Worm (Caenorhabditis elegans): ENCODE data around the gene ccm-2.

ce11 chrIV:1834242-1834641, at the start of gene ccm-2:
- peak; percentile 46 for TF ChIP-seq pha-4 (tag; optimal IDR thresholded peaks at IDR 0.05)
- no peak for TF ChIP-seq ZK546.5 (tag; optimal IDR thresholded peaks at IDR 0.05)
- TF ChIP-seq ceh-82 (tag; optimal IDR thresholded peaks at IDR 0.05): no peak
- no peak for TF ChIP-seq aly-2 (tag; optimal IDR thresholded peaks at IDR 0.05)
- no peak for TF ChIP-seq nhr-25 (tag; optimal IDR thresholded peaks at IDR 0.05)
- TF ChIP-seq fkh-10 (GFP tag; optimal IDR thresholded peaks at IDR 0.05): no peak
- TF ChIP-seq tbx-2 (tag; optimal IDR thresholded peaks at IDR 0.05): no peak
- no peak for TF ChIP-seq snpc-4 (tag; optimal IDR thresholded peaks at IDR 0.05)
